Fruit fly (Drosophila melanogaster) whole organism, prepupa: ENCODE data around the gene PAN3.

Source experiments
- Blimp-1 ChIP-seq: fragments of 200-800 bp; sonication (Bioruptor generic); optimal IDR thresholded peaks from 3 replicates; lab custom pipeline; 2017; ENCODE audit warnings: missing biosample characterization, missing genetic modification characterization, mild to moderate bottlenecking, moderate library complexity, missing genetic modification reagents
- CG10631 ChIP-seq: fragments of 200-800 bp; sonication (Bioruptor generic); optimal IDR thresholded peaks from 2 replicates; lab custom pipeline; 2016; ENCODE audit warnings: missing biosample characterization, missing genetic modification characterization
- CG10669 ChIP-seq: fragments of 200-800 bp; sonication (Bioruptor generic); optimal IDR thresholded peaks from 3 replicates; lab custom pipeline; 2018; ENCODE audit warnings: missing biosample characterization, mild to moderate bottlenecking, missing genetic modification characterization, moderate library complexity
- CG11294 ChIP-seq: fragments of 200-800 bp; sonication (Bioruptor generic); IDR thresholded peaks from 2 replicates; pipeline ENCODE4 v1.3.6; 2022; ENCODE audit warnings: missing biosample characterization, missing genetic modification characterization
- CG11762 ChIP-seq: fragments of 200-800 bp; sonication (Bioruptor generic); optimal IDR thresholded peaks from 3 replicates; lab custom pipeline; 2016; ENCODE audit warnings: missing biosample characterization, missing genetic modification characterization; ENCODE audit not compliant: insufficient read depth
- CG11902 ChIP-seq: fragments of 200-800 bp; sonication (Bioruptor generic); optimal IDR thresholded peaks from 3 replicates; lab custom pipeline; 2016; ENCODE audit warnings: missing biosample characterization, missing genetic modification characterization
- CG3032 ChIP-seq: fragments of 200-800 bp; optimal IDR thresholded peaks from 2 replicates; lab custom pipeline; 2019; ENCODE audit warnings: missing biosample characterization, mild to moderate bottlenecking, missing genetic modification characterization, moderate library complexity
- CG31627 ChIP-seq: fragments of 200-800 bp; sonication (Bioruptor generic); optimal IDR thresholded peaks from 3 replicates; lab custom pipeline; 2016; ENCODE audit warnings: missing biosample characterization, missing genetic modification characterization
- CG3919 ChIP-seq: fragments of 200-800 bp; sonication (Bioruptor generic); optimal IDR thresholded peaks from 3 replicates; lab custom pipeline; 2016; ENCODE audit warnings: missing biosample characterization, missing genetic modification characterization
- CG4318 ChIP-seq: fragments of 200-800 bp; sonication (Bioruptor generic); optimal IDR thresholded peaks from 3 replicates; lab custom pipeline; 2017; ENCODE audit warnings: missing biosample characterization, mild to moderate bottlenecking, missing genetic modification characterization
- CG6163 ChIP-seq: fragments of 200-800 bp; sonication (Bioruptor generic); IDR thresholded peaks from 3 replicates; pipeline ENCODE4 v1.3.6; 2022; ENCODE audit warnings: missing biosample characterization, missing genetic modification characterization
- CG6276 ChIP-seq: fragments of 200-800 bp; sonication (Bioruptor generic); optimal IDR thresholded peaks from 2 replicates; lab custom pipeline; 2017; ENCODE audit warnings: missing biosample characterization, mild to moderate bottlenecking, missing genetic modification characterization
- CG6792 ChIP-seq: fragments of 200-800 bp; sonication (Bioruptor generic); optimal IDR thresholded peaks from 3 replicates; lab custom pipeline; 2016; ENCODE audit warnings: missing biosample characterization, missing genetic modification characterization
- CG6854 ChIP-seq: fragments of 200-800 bp; sonication (Bioruptor generic); optimal IDR thresholded peaks from 2 replicates; lab custom pipeline; 2017; ENCODE audit warnings: missing biosample characterization, mild to moderate bottlenecking, missing genetic modification characterization
- CG7368 ChIP-seq: fragments of 200-800 bp; sonication (Bioruptor generic); optimal IDR thresholded peaks from 3 replicates; lab custom pipeline; 2016; ENCODE audit warnings: missing biosample characterization, missing genetic modification characterization
- CG8319 ChIP-seq: fragments of 200-800 bp; sonication (Bioruptor generic); optimal IDR thresholded peaks from 3 replicates; lab custom pipeline; 2016; ENCODE audit warnings: missing biosample characterization, missing genetic modification characterization
- CG9139 ChIP-seq: fragments of 200-800 bp; sonication (Bioruptor generic); optimal IDR thresholded peaks from 3 replicates; lab custom pipeline; 2017; ENCODE audit warnings: missing biosample characterization, mild to moderate bottlenecking, missing genetic modification characterization
- Eip75B ChIP-seq: fragments of 200-800 bp; sonication (Bioruptor generic); optimal IDR thresholded peaks from 3 replicates; lab custom pipeline; 2016; ENCODE audit warnings: missing biosample characterization, missing genetic modification characterization
- Eip78C ChIP-seq: fragments of 200-800 bp; sonication (Bioruptor generic); peaks from one replicate; lab custom pipeline; 2016; ENCODE audit warnings: missing biosample characterization, missing genetic modification characterization
- Eip93F ChIP-seq: fragments of 200-800 bp; sonication (Bioruptor generic); optimal IDR thresholded peaks from 2 replicates; lab custom pipeline; 2016; ENCODE audit warnings: missing biosample characterization, mild to moderate bottlenecking, missing genetic modification characterization
- Ets96B ChIP-seq: fragments of 200-800 bp; optimal IDR thresholded peaks from 2 replicates; lab custom pipeline; 2019; ENCODE audit warnings: missing biosample characterization, mild to moderate bottlenecking, missing genetic modification characterization, moderate library complexity
- Gug ChIP-seq: fragments of 200-800 bp; sonication (Bioruptor generic); IDR thresholded peaks from 2 replicates; pipeline ENCODE4 v1.3.6; 2022; ENCODE audit warnings: missing biosample characterization, missing genetic modification characterization
- Hr38 ChIP-seq: sonication (Bioruptor generic); optimal IDR thresholded peaks from 2 replicates; lab custom pipeline; 2016; ENCODE audit warnings: missing biosample characterization, missing genetic modification characterization
- Met ChIP-seq: fragments of 200-800 bp; sonication (Bioruptor generic); optimal IDR thresholded peaks from 3 replicates; lab custom pipeline; 2016; ENCODE audit warnings: missing biosample characterization, missing genetic modification characterization
- OdsH ChIP-seq: fragments of 200-800 bp; sonication (Bioruptor generic); optimal IDR thresholded peaks from 3 replicates; lab custom pipeline; 2016; ENCODE audit warnings: missing biosample characterization, missing genetic modification characterization
- Smox ChIP-seq: fragments of 200-800 bp; sonication (Bioruptor generic); optimal IDR thresholded peaks from 3 replicates; lab custom pipeline; 2016; ENCODE audit warnings: missing biosample characterization, missing genetic modification characterization
- Sox102F ChIP-seq: fragments of 200-800 bp; sonication (Bioruptor generic); optimal IDR thresholded peaks from 2 replicates; lab custom pipeline; 2016; ENCODE audit warnings: missing biosample characterization, mild to moderate bottlenecking, missing genetic modification characterization
- Sox14 ChIP-seq: fragments of 200-800 bp; sonication (Bioruptor generic); optimal IDR thresholded peaks from 3 replicates; lab custom pipeline; 2016; ENCODE audit warnings: missing biosample characterization, missing genetic modification characterization
- achi ChIP-seq: fragments of 200-800 bp; sonication (Bioruptor generic); optimal IDR thresholded peaks from 3 replicates; lab custom pipeline; 2016; ENCODE audit warnings: missing biosample characterization, missing genetic modification characterization
- cyc ChIP-seq: fragments of 200-800 bp; sonication (Bioruptor generic); optimal IDR thresholded peaks from 3 replicates; lab custom pipeline; 2016; ENCODE audit warnings: missing biosample characterization, missing genetic modification characterization
- dsx ChIP-seq: fragments of 200-800 bp; optimal IDR thresholded peaks from 3 replicates; lab custom pipeline; 2019; ENCODE audit warnings: missing biosample characterization, mild to moderate bottlenecking, missing genetic modification characterization, moderate library complexity; ENCODE audit not compliant: poor library complexity, severe bottlenecking
- esn ChIP-seq: fragments of 200-800 bp; sonication (Bioruptor generic); optimal IDR thresholded peaks from 2 replicates; lab custom pipeline; 2016; ENCODE audit warnings: missing biosample characterization, mild to moderate bottlenecking, missing genetic modification characterization, moderate library complexity
- fd59A ChIP-seq: fragments of 200-800 bp; sonication (Bioruptor generic); optimal IDR thresholded peaks from 2 replicates; lab custom pipeline; 2017; ENCODE audit warnings: missing biosample characterization, mild to moderate bottlenecking, missing genetic modification characterization, missing genetic modification reagents
- fd85E ChIP-seq: fragments of 200-800 bp; sonication (Bioruptor generic); optimal IDR thresholded peaks from 3 replicates; lab custom pipeline; 2016; ENCODE audit warnings: missing biosample characterization, missing genetic modification characterization
- fkh ChIP-seq: fragments of 200-800 bp; sonication (Bioruptor generic); optimal IDR thresholded peaks from 3 replicates; lab custom pipeline; 2017; ENCODE audit warnings: missing biosample characterization, mild to moderate bottlenecking, missing genetic modification characterization, moderate library complexity
- lz ChIP-seq: fragments of 200-800 bp; sonication (Bioruptor generic); optimal IDR thresholded peaks from 3 replicates; lab custom pipeline; 2016; ENCODE audit warnings: missing biosample characterization, missing genetic modification characterization
- net ChIP-seq: fragments of 200-800 bp; sonication (Bioruptor generic); optimal IDR thresholded peaks from 3 replicates; lab custom pipeline; 2016; ENCODE audit warnings: missing biosample characterization, missing genetic modification characterization
- pdm3 ChIP-seq: fragments of 200-800 bp; sonication (Bioruptor generic); optimal IDR thresholded peaks from 3 replicates; lab custom pipeline; 2016; ENCODE audit warnings: missing biosample characterization, missing genetic modification characterization
- salr ChIP-seq, 2 experiments: fragments of 200-800 bp; sonication (Bioruptor generic); optimal IDR thresholded peaks; 3 replicates each; lab custom pipeline; 2016 to 2018; ENCODE audit warnings: missing biosample characterization in 2 of 2, missing genetic modification characterization in 2 of 2, mild to moderate bottlenecking in 1 of 2
- spab ChIP-seq: fragments of 200-800 bp; sonication (Bioruptor generic); optimal IDR thresholded peaks from 2 replicates; lab custom pipeline; 2017; ENCODE audit warnings: missing biosample characterization, mild to moderate bottlenecking, missing genetic modification characterization, missing genetic modification reagents
- ss ChIP-seq, 2 experiments: fragments of 200-800 bp; sonication (Bioruptor generic); optimal IDR thresholded peaks; 2 replicates in 1 of 2; 3 replicates in 1 of 2; lab custom pipeline; 2017 to 2018; ENCODE audit warnings: mild to moderate bottlenecking in 2 of 2, missing biosample characterization in 2 of 2, missing genetic modification characterization in 2 of 2, moderate library complexity in 1 of 2
- svp ChIP-seq: fragments of 200-800 bp; sonication (Bioruptor generic); peaks from one replicate; lab custom pipeline; 2016; ENCODE audit warnings: missing biosample characterization, missing genetic modification characterization
- topi ChIP-seq: fragments of 200-800 bp; sonication (Bioruptor generic); optimal IDR thresholded peaks from 3 replicates; lab custom pipeline; 2016; ENCODE audit warnings: missing biosample characterization, missing genetic modification characterization

Gene PAN3

dm6 chr3L:3122688-3123316 lies 51.9 kb downstream of the PAN3 start:
- TF ChIP-seq CG3032 (tag; lab: Kevin White, UChicago) (no peak), CG11294 (GFP tag; lab: Robert Waterston, UW) (no peak), CG9139 (GFP tag; lab: Kevin White, UChicago) (no peak), Sox14 (GFP tag; lab: Kevin White, UChicago) (peak; percentile 92), CG6854 (GFP tag; lab: Kevin White, UChicago) (no peak), svp (peak; percentile 46), Hr38 (GFP tag; lab: Kevin White, UChicago) (no peak), Eip93F (no peak), Eip78C (peak; percentile 56), Smox (GFP tag; lab: Kevin White, UChicago) (no peak), dsx (GFP tag; lab: Kevin White, UChicago) (peak; percentile 38)

dm6 chr3L:3124519-3124918 lies 53.6 kb downstream of the PAN3 start:
- no peak for TF ChIP-seq fkh
- TF ChIP-seq achi = peak; percentile 7
- peak; percentile 12 for TF ChIP-seq CG31627 (GFP tag; lab: Kevin White, UChicago)
- peak; percentile 18 for TF ChIP-seq Eip93F
- TF ChIP-seq Smox (GFP tag; lab: Kevin White, UChicago) = peak; percentile 4
- TF ChIP-seq CG6792 = no peak
- TF ChIP-seq Sox14 (GFP tag; lab: Kevin White, UChicago) = peak; percentile 29
- TF ChIP-seq cyc = peak; percentile 17
- TF ChIP-seq esn (GFP tag; lab: Kevin White, UChicago) = peak; percentile 23

DNA sequence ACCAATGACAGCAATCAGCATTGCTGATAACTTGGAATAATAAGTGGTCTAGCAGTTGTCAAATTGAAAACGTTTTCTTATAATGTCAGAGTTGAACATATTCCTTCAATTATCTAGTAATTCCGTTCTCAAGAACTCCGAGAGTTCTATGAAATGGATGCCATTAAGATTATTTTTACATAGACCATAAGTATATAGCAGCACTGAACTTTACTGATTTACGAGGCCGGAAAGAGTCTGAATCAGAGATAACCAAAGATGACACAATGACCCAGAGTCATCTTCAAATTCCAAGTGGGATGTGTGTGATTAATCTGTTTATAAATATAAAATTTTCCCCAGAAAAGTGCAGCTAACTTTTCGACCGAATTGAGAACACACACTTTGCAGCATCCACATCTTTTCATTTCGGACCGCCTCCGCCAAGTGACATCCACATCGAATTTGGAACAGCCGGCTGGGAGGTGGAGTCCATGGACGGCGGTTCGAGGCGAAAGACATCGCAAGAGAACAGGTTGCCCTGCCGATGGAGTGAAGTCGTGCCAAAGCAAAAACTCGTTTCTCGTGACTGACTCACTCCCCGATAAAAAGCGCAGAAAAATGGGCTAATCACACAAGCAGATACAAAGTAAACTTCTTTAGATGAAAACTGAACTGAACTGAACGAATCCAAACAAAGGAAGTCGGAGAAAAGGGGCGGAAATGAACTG lies 54.2 kb downstream of the PAN3 start:
- TF ChIP-seq CG31627 (GFP tag; lab: Kevin White, UChicago) (no peak), salr (GFP tag; optimal IDR thresholded peaks at IDR 0.05; lab: Kevin White, UChicago) (no peak), fd59A (no peak), OdsH (GFP tag; lab: Kevin White, UChicago) (no peak), CG11902 (GFP tag; lab: Kevin White, UChicago) (no peak), ss (GFP tag; optimal IDR thresholded peaks at IDR 0.05; lab: Kevin White, UChicago) (peak in 1 of 2 experiments; percentile 50), dsx (GFP tag; lab: Kevin White, UChicago) (peak; percentile 98), CG6163 (GFP tag; lab: Robert Waterston, UW) (no peak), CG9139 (GFP tag; lab: Kevin White, UChicago) (no peak), CG3919 (GFP tag; lab: Kevin White, UChicago) (no peak), CG11762 (no peak), esn (GFP tag; lab: Kevin White, UChicago) (no peak), Met (GFP tag; lab: Kevin White, UChicago) (no peak), Blimp-1 (GFP tag; lab: Kevin White, UChicago) (no peak), fd85E (GFP tag; lab: Kevin White, UChicago) (no peak), pdm3 (GFP tag; lab: Kevin White, UChicago) (no peak), Eip78C (no peak), topi (GFP tag; lab: Kevin White, UChicago) (no peak), CG6276 (no peak), spab (GFP tag; lab: Kevin White, UChicago) (no peak), Sox102F (GFP tag; lab: Kevin White, UChicago) (no peak), svp (peak; percentile 95), CG10631 (no peak), Gug (no peak), CG6792 (no peak), CG11294 (GFP tag; lab: Robert Waterston, UW) (no peak), Ets96B (tag; lab: Kevin White, UChicago) (no peak), CG4318 (GFP tag; lab: Kevin White, UChicago) (no peak), achi (no peak), net (GFP tag; lab: Kevin White, UChicago) (peak; percentile 15), Hr38 (GFP tag; lab: Kevin White, UChicago) (no peak), lz (GFP tag; lab: Kevin White, UChicago) (no peak), Eip75B (GFP tag; lab: Kevin White, UChicago) (peak; percentile 5), CG10669 (GFP tag; lab: Kevin White, UChicago) (no peak), CG7368 (GFP tag; lab: Kevin White, UChicago) (no peak), CG8319 (GFP tag; lab: Kevin White, UChicago) (no peak)
